Fruit fly (Drosophila melanogaster) whole organism, wandering third instar larva: ENCODE results near the gene sv.
A peak's percentile ranks its signal among the peaks of the same experiment; 100 is the strongest.

Experiments
- CG32264 ChIP-seq: fragments of 200-800 bp; sonication (Bioruptor generic); optimal IDR thresholded peaks from 2 replicates; lab custom pipeline; 2016; ENCODE audit warnings: missing biosample characterization, missing genetic modification characterization
- Dfd ChIP-seq: fragments of >200 bp; optimal IDR thresholded peaks from 2 replicates; lab custom pipeline; 2017; ENCODE audit warnings: missing biosample characterization, missing genetic modification characterization
- Hr78 ChIP-seq: fragments of >200 bp; optimal IDR thresholded peaks from 2 replicates; lab custom pipeline; 2017; ENCODE audit warnings: missing biosample characterization, missing genetic modification characterization
- Jra ChIP-seq: sonication (Bioruptor generic); optimal IDR thresholded peaks from 2 replicates; lab custom pipeline; 2016; ENCODE audit warnings: missing biosample characterization, missing genetic modification characterization
- N ChIP-seq: fragments of >200 bp; optimal IDR thresholded peaks from 2 replicates; lab custom pipeline; 2018; ENCODE audit warnings: missing biosample characterization, missing external identifiers, missing genetic modification characterization
- brk ChIP-seq: fragments of 200-800 bp; sonication (Bioruptor generic); optimal IDR thresholded peaks from 2 replicates; lab custom pipeline; 2016; ENCODE audit warnings: missing biosample characterization, mild to moderate bottlenecking, missing genetic modification characterization
- dl ChIP-seq, 2 experiments: fragments of 175-275, 200-275 bp in 1 of 2; fragments of 200-275 bp in 1 of 2; sonication (Bioruptor generic); optimal IDR thresholded peaks; lab custom pipeline; 2018; ENCODE audit warnings: mild to moderate bottlenecking in 2 of 2, missing biosample characterization in 2 of 2, missing genetic modification characterization in 2 of 2, moderate library complexity in 2 of 2; ENCODE audit not compliant: partially characterized antibody in 2 of 2, insufficient read depth in 1 of 2
- dsf ChIP-seq: sonication (Bioruptor generic); optimal IDR thresholded peaks from 2 replicates; lab custom pipeline; 2016; ENCODE audit warnings: missing biosample characterization, missing genetic modification characterization, borderline replicate concordance
- foxo ChIP-seq, 2 experiments: fragments of 200-800 bp; sonication (Bioruptor generic); optimal IDR thresholded peaks; 2 replicates in 1 of 2; 3 replicates in 1 of 2; lab custom pipeline; 2016 to 2017; ENCODE audit warnings: missing biosample characterization in 2 of 2, missing genetic modification characterization in 2 of 2
- fru ChIP-seq: fragments of 200-800 bp; sonication (Bioruptor generic); optimal IDR thresholded peaks from 3 replicates; lab custom pipeline; 2016; ENCODE audit warnings: missing biosample characterization, mild to moderate bottlenecking, missing genetic modification characterization
- rgr ChIP-seq: fragments of 200-800 bp; sonication (Bioruptor generic); optimal IDR thresholded peaks from 3 replicates; lab custom pipeline; 2016; ENCODE audit warnings: missing biosample characterization, mild to moderate bottlenecking, missing genetic modification characterization
- tai ChIP-seq: sonication (Bioruptor generic); optimal IDR thresholded peaks from 2 replicates; lab custom pipeline; 2016; ENCODE audit warnings: missing biosample characterization, missing genetic modification characterization
- woc ChIP-seq: sonication (Bioruptor generic); optimal IDR thresholded peaks from 2 replicates; lab custom pipeline; 2016; ENCODE audit warnings: missing biosample characterization, mild to moderate bottlenecking, missing genetic modification characterization

sv gene

dm6 chr4:1147966-1148541 is 59.5 kb downstream of the sv start:
- no peak for TF ChIP-seq Jra (GFP tag; lab: Kevin White, UChicago)
- TF ChIP-seq Dfd, result peak; percentile 65
- no peak for TF ChIP-seq fru

dm6 chr4:1156278-1156677 is 67.7 kb downstream of the sv start:
- TF ChIP-seq dsf, result no peak
- TF ChIP-seq rgr, result no peak
- no peak for TF ChIP-seq brk (GFP tag; lab: Kevin White, UChicago)
- TF ChIP-seq N (GFP tag; lab: Kevin White, UChicago), result no peak
- TF ChIP-seq, all 38 proteins: peak for 0

- TF ChIP-seq tai (GFP tag; lab: Kevin White, UChicago) (no peak), Dfd (no peak), CG32264 (GFP tag; lab: Kevin White, UChicago) (no peak), woc (no peak), foxo (GFP tag; optimal IDR thresholded peaks at IDR 0.05; lab: Kevin White, UChicago) (no peak), dl (GFP tag; optimal IDR thresholded peaks at IDR 0.05; lab: Kevin White, UChicago; ENCODE audit: insufficient read depth in 1 of 2, partially characterized antibody in 2 of 2) (no peak), Hr78 (GFP tag; lab: Kevin White, UChicago) (no peak), dsf (no peak)
- TF ChIP-seq, all 38 proteins: peak for 0
Measured at dm6 chr4:1162058-1162457, 73.5 kb downstream of the sv start, which contains the start of gene CG32017. CG32017 (minus strand) TSS chr4:1162158.
